Worm (Caenorhabditis elegans): ENCODE results near the gene tbc-6.

- TF ChIP-seq ets-4 (tag; optimal IDR thresholded peaks at IDR 0.05), result no peak
- TF ChIP-seq hlh-8 (tag; optimal IDR thresholded peaks at IDR 0.05), result no peak
- TF ChIP-seq ama-1 (optimal IDR thresholded peaks at IDR 0.05), result no peak
- no peak for TF ChIP-seq fkh-10 (GFP tag; optimal IDR thresholded peaks at IDR 0.05)
- TF ChIP-seq fax-1 (tag; optimal IDR thresholded peaks at IDR 0.05), result no peak
- TF ChIP-seq C38D4.7 (GFP tag; optimal IDR thresholded peaks at IDR 0.05), result no peak
- no peak for TF ChIP-seq ceh-2 (tag; optimal IDR thresholded peaks at IDR 0.05)
- no peak for TF ChIP-seq unc-55 (GFP tag; optimal IDR thresholded peaks at IDR 0.05)
- TF ChIP-seq pha-4 (tag; optimal IDR thresholded peaks at IDR 0.05), result no peak
Measured at ce11 chrII:6877881-6878280, 30.0 kb downstream of the tbc-6 start.

All from whole organism, late embryonic.